Worm (Caenorhabditis elegans) whole organism, L1 larva: Measurements from ENCODE around the gene rpb-8.

ENCODE experiments used
- C16A3.4 ChIP-seq: fragments of 150-350 bp; optimal IDR thresholded peaks from 2 replicates; lab custom pipeline; 2014; ENCODE audit warnings: missing biosample characterization, missing genetic modification characterization
- F16B12.6 ChIP-seq: fragments of 150-350 bp; optimal IDR thresholded peaks from 2 replicates; lab custom pipeline; 2014; ENCODE audit warnings: missing biosample characterization, missing genetic modification characterization
- aha-1 ChIP-seq: fragments of 150-350 bp; optimal IDR thresholded peaks from 2 replicates; lab custom pipeline; 2014; ENCODE audit warnings: missing biosample characterization, missing genetic modification characterization
- alr-1 ChIP-seq: fragments of 200-800 bp; sonication (Bioruptor generic); optimal IDR thresholded peaks from 2 replicates; lab custom pipeline; 2018; ENCODE audit warnings: borderline replicate concordance, mild to moderate bottlenecking, missing genetic modification characterization, missing compliant biosample characterization
- blmp-1 ChIP-seq: fragments of 150-350 bp; optimal IDR thresholded peaks from 2 replicates; lab custom pipeline; 2014; ENCODE audit warnings: missing biosample characterization, missing genetic modification characterization
- ceh-8 ChIP-seq: fragments of 200-800 bp; sonication (Bioruptor generic); optimal IDR thresholded peaks from 2 replicates; lab custom pipeline; 2018; ENCODE audit warnings: mild to moderate bottlenecking, missing genetic modification characterization, moderate library complexity, missing compliant biosample characterization
- ceh-88 ChIP-seq: fragments of 200-800 bp; sonication (Bioruptor generic); IDR thresholded peaks from 2 replicates; pipeline ENCODE4 v1.3.6; 2022; ENCODE audit warnings: missing genetic modification characterization, missing compliant biosample characterization
- ceh-90 ChIP-seq: sonication (generic microtip); optimal IDR thresholded peaks from 2 replicates; lab custom pipeline; 2016; ENCODE audit warnings: missing genetic modification characterization, missing compliant biosample characterization
- ces-1 ChIP-seq: fragments of 150-350 bp; optimal IDR thresholded peaks from 2 replicates; lab custom pipeline; 2014; ENCODE audit warnings: missing biosample characterization, missing genetic modification reagents, missing genetic modification characterization
- dsc-1 ChIP-seq: sonication (generic microtip); optimal IDR thresholded peaks from 2 replicates; lab custom pipeline; 2016; ENCODE audit warnings: mild to moderate bottlenecking, missing genetic modification characterization, missing compliant biosample characterization
- efl-1 ChIP-seq, 4 experiments: fragments of 150-350 bp; optimal IDR thresholded peaks in 3 of 4; peaks in 1 of 4; 1 replicate in 1 of 4; 2 replicates in 3 of 4; lab custom pipeline; 2014; ENCODE audit warnings: missing biosample characterization in 2 of 4, missing genetic modification characterization in 2 of 4, missing genetic modification reagents in 2 of 4
- efl-3 ChIP-seq: fragments of 200-800 bp; sonication (Bioruptor generic); optimal IDR thresholded peaks from 2 replicates; lab custom pipeline; 2018; ENCODE audit warnings: mild to moderate bottlenecking, missing genetic modification characterization, missing compliant biosample characterization
- elt-2 ChIP-seq: sonication (generic microtip); optimal IDR thresholded peaks from 2 replicates; lab custom pipeline; 2016; ENCODE audit warnings: missing genetic modification characterization, mild to moderate bottlenecking, inconsistent platforms, missing compliant biosample characterization, missing genetic modification reagents
- ets-5 ChIP-seq: fragments of 200-800 bp; sonication (Bioruptor generic); IDR thresholded peaks from 2 replicates; pipeline ENCODE4 v1.3.6; 2022; ENCODE audit warnings: missing genetic modification characterization, missing compliant biosample characterization
- fos-1 ChIP-seq: fragments of 150-350 bp; optimal IDR thresholded peaks from 2 replicates; lab custom pipeline; 2014; ENCODE audit warnings: missing biosample characterization, missing genetic modification characterization
- grh-1 ChIP-seq: fragments of 200-800 bp; sonication (Bioruptor generic); IDR thresholded peaks from 2 replicates; pipeline ENCODE4 v1.3.6; 2022; ENCODE audit warnings: missing genetic modification reagents, missing genetic modification characterization, missing compliant biosample characterization
- hlh-17 ChIP-seq: fragments of 200-800 bp; sonication (Bioruptor generic); optimal IDR thresholded peaks from 2 replicates; lab custom pipeline; 2018; ENCODE audit warnings: missing genetic modification characterization, mild to moderate bottlenecking, missing compliant biosample characterization, moderate library complexity, borderline replicate concordance
- hlh-4 ChIP-seq: sonication (generic microtip); optimal IDR thresholded peaks from 2 replicates; lab custom pipeline; 2016; ENCODE audit warnings: mild to moderate bottlenecking, missing genetic modification characterization, missing compliant biosample characterization
- irx-1 ChIP-seq: sonication (generic microtip); optimal IDR thresholded peaks from 2 replicates; lab custom pipeline; 2016; ENCODE audit warnings: missing genetic modification characterization, missing compliant biosample characterization
- jun-1 ChIP-seq: fragments of 150-350 bp; optimal IDR thresholded peaks from 2 replicates; lab custom pipeline; 2014; ENCODE audit warnings: missing biosample characterization, missing genetic modification reagents, missing genetic modification characterization
- lin-14 ChIP-seq: fragments of 200-800 bp; sonication (Bioruptor generic); optimal IDR thresholded peaks from 2 replicates; lab custom pipeline; 2018; ENCODE audit warnings: mild to moderate bottlenecking, missing genetic modification characterization, moderate library complexity, missing compliant biosample characterization
- lin-15B ChIP-seq: fragments of 150-350 bp; sonication (generic microtip); optimal IDR thresholded peaks from 3 replicates; lab custom pipeline; 2014; ENCODE audit warnings: missing biosample characterization, missing genetic modification characterization
- mab-9 ChIP-seq: fragments of 200-800 bp; sonication (Bioruptor generic); IDR thresholded peaks from 2 replicates; pipeline ENCODE4 v1.3.6; 2022; ENCODE audit warnings: missing genetic modification reagents, missing genetic modification characterization, missing compliant biosample characterization
- mef-2 ChIP-seq: fragments of 150-350 bp; optimal IDR thresholded peaks from 2 replicates; lab custom pipeline; 2014; ENCODE audit warnings: missing biosample characterization, missing genetic modification characterization
- nhr-11 ChIP-seq: fragments of 150-350 bp; optimal IDR thresholded peaks from 2 replicates; lab custom pipeline; 2014; ENCODE audit warnings: missing biosample characterization, missing genetic modification characterization
- nhr-19 ChIP-seq: fragments of 200-800 bp; sonication (Bioruptor generic); conservative IDR thresholded peaks from 2 replicates; pipeline ENCODE4 v1.3.6; 2022; ENCODE audit warnings: missing genetic modification characterization, missing compliant biosample characterization
- nhr-20 ChIP-seq: sonication (generic microtip); optimal IDR thresholded peaks from 2 replicates; lab custom pipeline; 2016; ENCODE audit warnings: mild to moderate bottlenecking, missing genetic modification characterization, missing compliant biosample characterization
- nhr-28 ChIP-seq: fragments of 150-350 bp; optimal IDR thresholded peaks from 2 replicates; lab custom pipeline; 2014; ENCODE audit warnings: missing biosample characterization, missing genetic modification characterization
- nhr-47 ChIP-seq: sonication (generic microtip); optimal IDR thresholded peaks from 2 replicates; lab custom pipeline; 2016; ENCODE audit warnings: mild to moderate bottlenecking, missing genetic modification characterization, moderate library complexity, missing compliant biosample characterization
- nhr-71 ChIP-seq: sonication (generic microtip); optimal IDR thresholded peaks from 2 replicates; lab custom pipeline; 2016; ENCODE audit warnings: mild to moderate bottlenecking, missing genetic modification characterization, moderate library complexity, missing compliant biosample characterization
- nhr-76 ChIP-seq: sonication (generic microtip); optimal IDR thresholded peaks from 2 replicates; lab custom pipeline; 2017; ENCODE audit warnings: missing biosample characterization, missing genetic modification characterization
- pag-3 ChIP-seq: sonication (generic microtip); optimal IDR thresholded peaks from 2 replicates; lab custom pipeline; 2017; ENCODE audit warnings: missing genetic modification characterization, mild to moderate bottlenecking, missing compliant biosample characterization, antibody characterized with exemption, borderline replicate concordance; ENCODE audit not compliant: insufficient read depth
- pax-3 ChIP-seq: fragments of 200-800 bp; sonication (Bioruptor generic); optimal IDR thresholded peaks from 2 replicates; lab custom pipeline; 2018; ENCODE audit warnings: mild to moderate bottlenecking, missing genetic modification characterization, moderate library complexity, missing compliant biosample characterization
- rnt-1 ChIP-seq: sonication (generic microtip); optimal IDR thresholded peaks from 2 replicates; lab custom pipeline; 2016; ENCODE audit warnings: mild to moderate bottlenecking, missing genetic modification characterization, moderate library complexity, missing compliant biosample characterization
- snu-23 ChIP-seq: sonication (generic microtip); optimal IDR thresholded peaks from 2 replicates; lab custom pipeline; 2016; ENCODE audit warnings: missing genetic modification characterization, missing compliant biosample characterization
- sox-4 ChIP-seq: sonication (generic microtip); optimal IDR thresholded peaks from 2 replicates; lab custom pipeline; 2016; ENCODE audit warnings: missing genetic modification characterization, missing compliant biosample characterization
- sptf-1 ChIP-seq: fragments of 150-350 bp; optimal IDR thresholded peaks from 2 replicates; lab custom pipeline; 2014; ENCODE audit warnings: missing biosample characterization, missing genetic modification characterization
- swsn-7 ChIP-seq: sonication (generic microtip); optimal IDR thresholded peaks from 2 replicates; lab custom pipeline; 2016; ENCODE audit warnings: missing genetic modification characterization, missing compliant biosample characterization
- unc-30 ChIP-seq: sonication (generic microtip); optimal IDR thresholded peaks from 2 replicates; lab custom pipeline; 2017; ENCODE audit warnings: missing biosample characterization, missing genetic modification characterization
- unc-86 ChIP-seq: sonication (generic microtip); optimal IDR thresholded peaks from 2 replicates; lab custom pipeline; 2016; ENCODE audit warnings: missing genetic modification characterization, missing compliant biosample characterization
- zag-1 ChIP-seq: fragments of 150-350 bp; optimal IDR thresholded peaks from 2 replicates; lab custom pipeline; 2014; ENCODE audit warnings: missing biosample characterization, missing genetic modification characterization
- ztf-11 ChIP-seq, 2 experiments: sonication (generic microtip); optimal IDR thresholded peaks; 2 replicates each; lab custom pipeline; 2016 to 2017; ENCODE audit warnings: missing genetic modification characterization in 2 of 2, missing biosample characterization in 1 of 2, missing compliant biosample characterization in 1 of 2

Gene rpb-8

DNA sequence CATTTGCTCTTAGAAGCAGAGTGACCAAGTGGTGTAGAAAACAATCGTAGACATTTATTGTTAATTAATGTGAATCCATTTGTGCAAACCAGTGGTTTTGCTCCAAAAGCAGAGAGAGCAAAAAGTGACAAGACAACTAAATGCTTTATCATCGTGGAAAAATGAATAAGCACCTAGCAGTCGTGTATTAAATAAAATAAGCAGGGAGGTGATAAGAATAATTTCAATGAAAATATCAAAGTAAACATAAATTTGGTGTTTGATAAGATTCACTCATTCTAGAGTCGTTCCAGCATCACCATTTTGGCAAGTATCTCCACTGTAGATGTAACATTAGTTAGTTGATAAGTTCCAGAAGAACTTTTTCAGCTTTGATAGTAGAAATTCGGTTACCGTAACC is 30.5 kb downstream of the rpb-8 start, which contains the start of gene clec-6:
Gene clec-6, minus strand, starts transcription at position 154 of the 400 bp plus-strand sequence.
- no peak for TF ChIP-seq snu-23 (GFP tag; lab: Kevin White, UChicago)
- no peak for TF ChIP-seq efl-3
- TF ChIP-seq elt-2 (tag; lab: Kevin White, UChicago), result peak; percentile 51

DNA sequence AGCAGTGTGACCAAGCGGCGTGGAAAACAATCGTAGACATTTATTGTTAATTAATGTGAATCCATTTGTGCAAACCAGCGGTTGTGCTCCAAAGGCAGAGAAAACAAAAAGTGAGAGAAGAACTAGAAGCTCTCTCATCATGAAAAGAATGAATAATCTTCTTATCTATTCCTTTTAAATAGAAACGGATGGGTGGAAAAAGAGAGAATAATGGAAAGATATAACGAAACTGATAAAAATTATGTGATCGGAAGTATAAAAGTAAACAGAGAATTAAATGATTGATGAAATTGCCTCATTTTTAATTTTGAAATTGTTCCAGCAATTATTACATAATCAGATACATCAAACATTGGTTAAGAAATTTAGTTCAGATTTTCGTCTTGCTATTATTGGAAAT is 34.4 kb downstream of the rpb-8 start, which contains the start of gene clec-5:
Gene clec-5, minus strand, starts transcription at position 178 of the 400 bp plus-strand sequence.
- peak; percentile 40 for TF ChIP-seq elt-2 (tag; lab: Kevin White, UChicago)
- peak; percentile 29 for TF ChIP-seq jun-1
- no peak for TF ChIP-seq nhr-11 (tag; lab: Kevin White, UChicago)
- TF ChIP-seq ceh-88, result no peak
- no peak for TF ChIP-seq nhr-19 (GFP tag; lab: Robert Waterston, UW)

DNA sequence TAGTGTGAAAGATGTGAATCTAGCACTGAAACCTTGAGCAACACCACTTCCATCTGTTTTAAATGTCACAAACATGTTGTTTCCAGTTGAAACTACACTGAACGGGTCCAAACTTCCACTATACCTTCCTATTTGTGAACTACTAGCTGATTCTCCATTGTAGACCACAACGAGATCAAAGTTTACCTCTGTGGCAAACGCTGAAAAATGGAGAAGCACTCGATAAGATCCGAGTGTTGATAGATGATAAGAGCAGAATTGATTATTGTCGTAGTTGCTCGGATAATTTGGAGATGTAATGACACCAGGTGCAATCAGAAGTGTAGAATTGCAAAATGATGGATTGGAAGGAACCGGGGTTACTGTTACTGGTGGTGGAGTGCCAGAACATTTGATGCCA is 35.9 kb downstream of the rpb-8 start:
- TF ChIP-seq mef-2 (tag; lab: Kevin White, UChicago), result no peak
- TF ChIP-seq grh-1 (GFP tag; lab: Robert Waterston, UW), result no peak
- TF ChIP-seq efl-1 (optimal IDR thresholded peaks at IDR 0.05; lab: Kevin White, UChicago), result no peak
- peak in 1 of 2 experiments; percentile 70 for TF ChIP-seq efl-1 (GFP tag; optimal IDR thresholded peaks at IDR 0.05 in 1 of 2; lab: Kevin White, UChicago)
- TF ChIP-seq elt-2 (tag; lab: Kevin White, UChicago), result peak; percentile 55
- no peak for TF ChIP-seq sox-4 (tag; lab: Kevin White, UChicago)
- TF ChIP-seq dsc-1 (tag; lab: Kevin White, UChicago), result no peak
- no peak for TF ChIP-seq ets-5 (GFP tag; lab: Robert Waterston, UW)

DNA sequence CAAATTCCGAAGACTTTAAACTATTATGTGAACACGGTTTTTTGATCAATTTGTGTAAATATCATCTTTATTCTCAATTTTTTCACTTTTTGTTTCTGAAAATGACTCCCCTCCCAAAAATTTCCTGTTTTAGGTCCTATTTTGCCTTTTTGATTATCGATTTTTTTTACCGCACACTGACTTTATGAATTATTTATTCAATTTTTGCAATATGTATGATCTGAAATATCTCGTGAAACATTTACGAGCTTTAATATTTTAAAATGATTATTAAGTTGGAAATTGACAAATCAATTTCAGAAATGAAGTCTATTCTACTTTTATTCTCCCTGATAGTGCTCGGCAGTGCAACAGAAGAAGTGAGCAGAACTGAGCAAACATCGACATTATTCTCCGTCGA is 38.4 kb downstream of the rpb-8 start, which contains the start of gene C35D10.1:
Gene C35D10.1, plus strand, starts transcription at position 301 of the 400 bp plus-strand sequence.
- TF ChIP-seq efl-1 (optimal IDR thresholded peaks at IDR 0.05; lab: Kevin White, UChicago) (no peak), efl-1 (GFP tag; optimal IDR thresholded peaks at IDR 0.05 in 1 of 2; lab: Kevin White, UChicago) (peak in 1 of 2 experiments; percentile 74), ztf-11 (tag; optimal IDR thresholded peaks at IDR 0.05; lab: Kevin White, UChicago) (no peak)

DNA sequence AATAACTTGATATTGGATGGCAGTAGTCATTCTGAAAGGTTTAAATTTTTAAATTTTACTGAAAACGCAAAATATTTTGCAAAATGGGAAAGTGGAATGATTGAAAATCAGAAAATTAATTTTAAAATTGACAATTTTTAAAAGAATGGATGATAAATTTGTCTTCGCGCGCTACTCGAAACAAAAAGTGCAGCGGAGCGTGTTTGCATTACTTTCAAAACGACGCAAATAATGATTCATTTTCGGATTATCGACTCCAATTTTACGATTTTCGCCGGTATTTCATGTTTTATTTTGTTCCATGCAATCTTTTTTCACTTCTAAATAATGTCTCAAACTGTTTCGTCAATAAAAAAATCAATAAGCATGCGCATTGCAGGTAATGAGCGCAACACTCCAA is 39.5 kb downstream of the rpb-8 start, which contains the start of the genes tost-1 and arx-6:
Gene tost-1, minus strand, starts transcription at position 31 of the 400 bp plus-strand sequence.
Gene arx-6, plus strand, starts transcription at position 378 of the 400 bp plus-strand sequence.
- no peak for TF ChIP-seq ceh-8 (GFP tag; lab: Kevin White, UChicago)
- TF ChIP-seq nhr-20 (tag; lab: Kevin White, UChicago), result peak; percentile 36
- TF ChIP-seq hlh-17, result no peak
- TF ChIP-seq lin-14 (GFP tag; lab: Kevin White, UChicago), result peak; percentile 18
- TF ChIP-seq ces-1 (GFP tag; lab: Kevin White, UChicago), result no peak
- TF ChIP-seq irx-1, result no peak
- TF ChIP-seq hlh-4 (tag; lab: Kevin White, UChicago), result no peak
- TF ChIP-seq efl-1 (optimal IDR thresholded peaks at IDR 0.05; lab: Kevin White, UChicago), result peak; percentile 90 to 96
- TF ChIP-seq efl-1 (GFP tag; optimal IDR thresholded peaks at IDR 0.05 in 1 of 2; lab: Kevin White, UChicago), result peak; percentile 90 to 99
- no peak for TF ChIP-seq ceh-90 (tag; lab: Kevin White, UChicago)
- no peak for TF ChIP-seq nhr-76 (tag; lab: Kevin White, UChicago)
- no peak for TF ChIP-seq sox-4 (tag; lab: Kevin White, UChicago)
- no peak for TF ChIP-seq zag-1
- TF ChIP-seq nhr-47 (tag; lab: Kevin White, UChicago), result peak; percentile 48
- peak; percentile 38 for TF ChIP-seq fos-1 (tag; lab: Kevin White, UChicago)
- no peak for TF ChIP-seq dsc-1 (tag; lab: Kevin White, UChicago)
- TF ChIP-seq aha-1, result no peak
- no peak for TF ChIP-seq sptf-1 (tag; lab: Kevin White, UChicago)
- TF ChIP-seq nhr-28, result no peak
- TF ChIP-seq nhr-71 (tag; lab: Kevin White, UChicago), result peak; percentile 51
- TF ChIP-seq pag-3 (tag; lab: Kevin White, UChicago), result no peak
- TF ChIP-seq C16A3.4, result peak; percentile 57
- TF ChIP-seq swsn-7 (tag; lab: Kevin White, UChicago), result peak; percentile 23
- TF ChIP-seq nhr-11 (tag; lab: Kevin White, UChicago), result no peak
- peak; percentile 4 for TF ChIP-seq F16B12.6
- TF ChIP-seq grh-1 (GFP tag; lab: Robert Waterston, UW), result no peak
- peak; percentile 20; the same call in 1 of the 2 replicates for TF ChIP-seq nhr-19 (GFP tag; lab: Robert Waterston, UW)
- TF ChIP-seq blmp-1 (tag; lab: Kevin White, UChicago), result peak; percentile 46
- peak; percentile 51 for TF ChIP-seq lin-15B (tag; lab: Kevin White, UChicago)
- TF ChIP-seq alr-1 (tag; lab: Kevin White, UChicago), result no peak
- TF ChIP-seq unc-86 (tag; lab: Kevin White, UChicago), result no peak
- TF ChIP-seq unc-30 (tag; lab: Kevin White, UChicago), result no peak
- TF ChIP-seq rnt-1 (tag; lab: Kevin White, UChicago), result peak; percentile 41
- TF ChIP-seq pax-3 (tag; lab: Kevin White, UChicago), result no peak
- no peak for TF ChIP-seq mab-9 (GFP tag; lab: Robert Waterston, UW)
